Worm (Caenorhabditis elegans) whole organism, L1 larva: ENCODE measurements around the gene acl-3.

ENCODE experiments used
- C04F5.9 ChIP-seq: sonication (generic microtip); optimal IDR thresholded peaks from 2 replicates; lab custom pipeline; 2016; ENCODE audit warnings: missing genetic modification characterization, missing compliant biosample characterization
- F16B12.6 ChIP-seq: fragments of 150-350 bp; optimal IDR thresholded peaks from 2 replicates; lab custom pipeline; 2014; ENCODE audit warnings: missing biosample characterization, missing genetic modification characterization
- alr-1 ChIP-seq: fragments of 200-800 bp; sonication (Bioruptor generic); optimal IDR thresholded peaks from 2 replicates; lab custom pipeline; 2018; ENCODE audit warnings: borderline replicate concordance, mild to moderate bottlenecking, missing genetic modification characterization, missing compliant biosample characterization
- aly-2 ChIP-seq: fragments of 150-350 bp; optimal IDR thresholded peaks from 2 replicates; lab custom pipeline; 2014; ENCODE audit warnings: missing biosample characterization, missing genetic modification characterization
- blmp-1 ChIP-seq: fragments of 150-350 bp; optimal IDR thresholded peaks from 2 replicates; lab custom pipeline; 2014; ENCODE audit warnings: missing biosample characterization, missing genetic modification characterization
- ceh-82 ChIP-seq, 3 experiments: fragments of 150-350 bp in 1 of 3; sonication (generic microtip) in 2 of 3; optimal IDR thresholded peaks; 2 replicates each; lab custom pipeline; 2014 to 2017; ENCODE audit warnings: missing biosample characterization in 3 of 3, missing genetic modification characterization in 3 of 3
- ceh-88 ChIP-seq: fragments of 200-800 bp; sonication (Bioruptor generic); IDR thresholded peaks from 2 replicates; pipeline ENCODE4 v1.3.6; 2022; ENCODE audit warnings: missing genetic modification characterization, missing compliant biosample characterization
- ces-1 ChIP-seq: fragments of 150-350 bp; optimal IDR thresholded peaks from 2 replicates; lab custom pipeline; 2014; ENCODE audit warnings: missing biosample characterization, missing genetic modification reagents, missing genetic modification characterization
- dpl-1 ChIP-seq, 3 experiments: fragments of 150-350 bp in 2 of 3; sonication (generic microtip) in 1 of 3; optimal IDR thresholded peaks; 2 replicates each; lab custom pipeline; 2014 to 2017; ENCODE audit warnings: missing biosample characterization in 3 of 3, missing genetic modification characterization in 3 of 3, missing genetic modification reagents in 3 of 3
- dsc-1 ChIP-seq: sonication (generic microtip); optimal IDR thresholded peaks from 2 replicates; lab custom pipeline; 2016; ENCODE audit warnings: mild to moderate bottlenecking, missing genetic modification characterization, missing compliant biosample characterization
- efl-1 ChIP-seq, 4 experiments: fragments of 150-350 bp; optimal IDR thresholded peaks in 3 of 4; peaks in 1 of 4; 1 replicate in 1 of 4; 2 replicates in 3 of 4; lab custom pipeline; 2014; ENCODE audit warnings: missing biosample characterization in 2 of 4, missing genetic modification characterization in 2 of 4, missing genetic modification reagents in 2 of 4
- egl-13 ChIP-seq: sonication (generic microtip); optimal IDR thresholded peaks from 2 replicates; lab custom pipeline; 2016; ENCODE audit warnings: missing genotype, missing genetic modification reagents, missing genetic modification characterization, missing compliant biosample characterization
- elt-2 ChIP-seq: sonication (generic microtip); optimal IDR thresholded peaks from 2 replicates; lab custom pipeline; 2016; ENCODE audit warnings: missing genetic modification characterization, mild to moderate bottlenecking, inconsistent platforms, missing compliant biosample characterization, missing genetic modification reagents
- elt-3 ChIP-seq, 6 experiments: fragments of 150-350 bp in 1 of 6; sonication (generic microtip); optimal IDR thresholded peaks; 2 replicates each; lab custom pipeline; 2017 to 2018; ENCODE audit warnings: missing biosample characterization in 6 of 6, missing genetic modification characterization in 6 of 6, inconsistent platforms in 1 of 6
- ets-5 ChIP-seq: fragments of 200-800 bp; sonication (Bioruptor generic); IDR thresholded peaks from 2 replicates; pipeline ENCODE4 v1.3.6; 2022; ENCODE audit warnings: missing genetic modification characterization, missing compliant biosample characterization
- grh-1 ChIP-seq: fragments of 200-800 bp; sonication (Bioruptor generic); IDR thresholded peaks from 2 replicates; pipeline ENCODE4 v1.3.6; 2022; ENCODE audit warnings: missing genetic modification reagents, missing genetic modification characterization, missing compliant biosample characterization
- hlh-17 ChIP-seq: fragments of 200-800 bp; sonication (Bioruptor generic); optimal IDR thresholded peaks from 2 replicates; lab custom pipeline; 2018; ENCODE audit warnings: missing genetic modification characterization, mild to moderate bottlenecking, missing compliant biosample characterization, moderate library complexity, borderline replicate concordance
- isw-1 ChIP-seq: fragments of 200-800 bp; sonication (Bioruptor generic); IDR thresholded peaks from 2 replicates; pipeline ENCODE4 v1.3.6; 2022; ENCODE audit warnings: missing genetic modification characterization, missing compliant biosample characterization
- jun-1 ChIP-seq: fragments of 150-350 bp; optimal IDR thresholded peaks from 2 replicates; lab custom pipeline; 2014; ENCODE audit warnings: missing biosample characterization, missing genetic modification reagents, missing genetic modification characterization
- lin-13 ChIP-seq: fragments of 150-350 bp; optimal IDR thresholded peaks from 2 replicates; lab custom pipeline; 2014; ENCODE audit warnings: missing biosample characterization, missing genetic modification reagents, missing genetic modification characterization
- lin-15B ChIP-seq: fragments of 150-350 bp; sonication (generic microtip); optimal IDR thresholded peaks from 3 replicates; lab custom pipeline; 2014; ENCODE audit warnings: missing biosample characterization, missing genetic modification characterization
- lin-35 ChIP-seq, 2 experiments: fragments of 150-350 bp; optimal IDR thresholded peaks; 2 replicates each; lab custom pipeline; 2014; ENCODE audit warnings: missing biosample characterization in 2 of 2, missing genetic modification characterization in 2 of 2, missing genetic modification reagents in 2 of 2
- lin-39 ChIP-seq: fragments of 150-350 bp; optimal IDR thresholded peaks from 2 replicates; lab custom pipeline; 2014; ENCODE audit warnings: missing biosample characterization, missing genetic modification reagents, missing genetic modification characterization
- lir-3 ChIP-seq: sonication (generic microtip); optimal IDR thresholded peaks from 2 replicates; lab custom pipeline; 2016; ENCODE audit warnings: mild to moderate bottlenecking, missing genetic modification characterization, moderate library complexity, missing compliant biosample characterization; ENCODE audit not compliant: poor library complexity
- lsy-2 ChIP-seq, 2 experiments: fragments of 150-350 bp; optimal IDR thresholded peaks; 2 replicates each; lab custom pipeline; 2014; ENCODE audit warnings: missing biosample characterization in 2 of 2, missing genetic modification characterization in 2 of 2
- mdl-1 ChIP-seq, 2 experiments: fragments of 150-350 bp; optimal IDR thresholded peaks; 2 replicates each; lab custom pipeline; 2014 to 2017; ENCODE audit warnings: missing biosample characterization in 2 of 2, missing genetic modification characterization in 2 of 2, inconsistent platforms in 1 of 2
- mep-1 ChIP-seq: fragments of 150-350 bp; optimal IDR thresholded peaks from 2 replicates; lab custom pipeline; 2014; ENCODE audit warnings: missing biosample characterization, missing genetic modification characterization
- nhr-11 ChIP-seq: fragments of 150-350 bp; optimal IDR thresholded peaks from 2 replicates; lab custom pipeline; 2014; ENCODE audit warnings: missing biosample characterization, missing genetic modification characterization
- nhr-28 ChIP-seq: fragments of 150-350 bp; optimal IDR thresholded peaks from 2 replicates; lab custom pipeline; 2014; ENCODE audit warnings: missing biosample characterization, missing genetic modification characterization
- nhr-47 ChIP-seq: sonication (generic microtip); optimal IDR thresholded peaks from 2 replicates; lab custom pipeline; 2016; ENCODE audit warnings: mild to moderate bottlenecking, missing genetic modification characterization, moderate library complexity, missing compliant biosample characterization
- nhr-76 ChIP-seq: sonication (generic microtip); optimal IDR thresholded peaks from 2 replicates; lab custom pipeline; 2017; ENCODE audit warnings: missing biosample characterization, missing genetic modification characterization
- nhr-77 ChIP-seq: fragments of 150-350 bp; optimal IDR thresholded peaks from 2 replicates; lab custom pipeline; 2014; ENCODE audit warnings: missing biosample characterization, missing genetic modification characterization
- nhr-85 ChIP-seq: sonication (generic microtip); peaks from one replicate; lab custom pipeline; 2016; ENCODE audit warnings: missing genetic modification characterization, inconsistent platforms, missing compliant biosample characterization
- nhr-90 ChIP-seq: sonication (generic microtip); optimal IDR thresholded peaks from 2 replicates; lab custom pipeline; 2016; ENCODE audit warnings: mild to moderate bottlenecking, missing genetic modification characterization, missing compliant biosample characterization; ENCODE audit not compliant: poor library complexity
- pax-3 ChIP-seq: fragments of 200-800 bp; sonication (Bioruptor generic); optimal IDR thresholded peaks from 2 replicates; lab custom pipeline; 2018; ENCODE audit warnings: mild to moderate bottlenecking, missing genetic modification characterization, moderate library complexity, missing compliant biosample characterization
- pqm-1 ChIP-seq: sonication (generic microtip); optimal IDR thresholded peaks from 3 replicates; lab custom pipeline; 2017; ENCODE audit warnings: missing biosample characterization, missing genetic modification characterization
- rnt-1 ChIP-seq: sonication (generic microtip); optimal IDR thresholded peaks from 2 replicates; lab custom pipeline; 2016; ENCODE audit warnings: mild to moderate bottlenecking, missing genetic modification characterization, moderate library complexity, missing compliant biosample characterization
- skn-1 ChIP-seq: fragments of 150-350 bp; optimal IDR thresholded peaks from 2 replicates; lab custom pipeline; 2014; ENCODE audit warnings: missing biosample characterization, missing genetic modification characterization
- snu-23 ChIP-seq: sonication (generic microtip); optimal IDR thresholded peaks from 2 replicates; lab custom pipeline; 2016; ENCODE audit warnings: missing genetic modification characterization, missing compliant biosample characterization
- sox-4 ChIP-seq: sonication (generic microtip); optimal IDR thresholded peaks from 2 replicates; lab custom pipeline; 2016; ENCODE audit warnings: missing genetic modification characterization, missing compliant biosample characterization
- swsn-7 ChIP-seq: sonication (generic microtip); optimal IDR thresholded peaks from 2 replicates; lab custom pipeline; 2016; ENCODE audit warnings: missing genetic modification characterization, missing compliant biosample characterization
- tbx-2 ChIP-seq: sonication (generic microtip); optimal IDR thresholded peaks from 2 replicates; lab custom pipeline; 2016; ENCODE audit warnings: missing genetic modification characterization, missing compliant biosample characterization
- unc-130 ChIP-seq: fragments of 150-350 bp; optimal IDR thresholded peaks from 2 replicates; lab custom pipeline; 2017; ENCODE audit warnings: missing biosample characterization, missing genetic modification characterization, inconsistent platforms
- unc-86 ChIP-seq: sonication (generic microtip); optimal IDR thresholded peaks from 2 replicates; lab custom pipeline; 2016; ENCODE audit warnings: missing genetic modification characterization, missing compliant biosample characterization
- unc-98 ChIP-seq: fragments of 200-800 bp; sonication (Bioruptor generic); IDR thresholded peaks from 2 replicates; pipeline ENCODE4 v1.3.6; 2022; ENCODE audit warnings: missing genetic modification characterization, missing compliant biosample characterization
- vab-15 ChIP-seq: sonication (generic microtip); optimal IDR thresholded peaks from 2 replicates; lab custom pipeline; 2017; ENCODE audit warnings: missing genotype, mild to moderate bottlenecking, missing genetic modification characterization, missing compliant biosample characterization
- xbp-1 ChIP-seq: sonication (generic microtip); optimal IDR thresholded peaks from 2 replicates; lab custom pipeline; 2016; ENCODE audit warnings: missing genetic modification characterization, missing compliant biosample characterization
- zip-4 ChIP-seq: fragments of 200-800 bp; sonication (Bioruptor generic); optimal IDR thresholded peaks from 2 replicates; lab custom pipeline; 2018; ENCODE audit warnings: mild to moderate bottlenecking, missing genetic modification characterization, moderate library complexity, missing compliant biosample characterization
- ztf-11 ChIP-seq, 2 experiments: sonication (generic microtip); optimal IDR thresholded peaks; 2 replicates each; lab custom pipeline; 2016 to 2017; ENCODE audit warnings: missing genetic modification characterization in 2 of 2, missing biosample characterization in 1 of 2, missing compliant biosample characterization in 1 of 2

Gene acl-3

ce11 chrIV:11635437-11636408 lies 16.1 kb downstream of the acl-3 start, which contains the start of gene mars-1:
mars-1 (minus strand) TSS chrIV:11635487.
- TF ChIP-seq isw-1 (peak; percentile 80), nhr-85 (tag; lab: Kevin White, UChicago) (peak; percentile 81), ztf-11 (tag; optimal IDR thresholded peaks at IDR 0.05; lab: Kevin White, UChicago) (peak in 1 of 2 experiments; percentile 60), pax-3 (tag; lab: Kevin White, UChicago) (peak; percentile 81), elt-2 (tag; lab: Kevin White, UChicago) (peak; percentile 16), ceh-88 (GFP tag; lab: Robert Waterston, UW) (peak; percentile 60; the same call in 1 of the 2 replicates), grh-1 (GFP tag; lab: Robert Waterston, UW) (no peak; the same call in 1 of the 2 replicates), aly-2 (peak; percentile 55), nhr-77 (tag; lab: Kevin White, UChicago) (peak; percentile 74), alr-1 (tag; lab: Kevin White, UChicago) (no peak), elt-3 (tag; optimal IDR thresholded peaks at IDR 0.05; lab: Kevin White, UChicago) (peak in 1 of 6 experiments; percentile 14), snu-23 (GFP tag; lab: Kevin White, UChicago) (peak; percentile 85), nhr-28 (tag; lab: Kevin White, UChicago) (no peak), vab-15 (tag; lab: Kevin White, UChicago) (peak; percentile 80), unc-98 (GFP tag; lab: Robert Waterston, UW) (peak; percentile 7; the same call in 1 of the 2 replicates), unc-130 (peak; percentile 37), jun-1 (tag; lab: Kevin White, UChicago) (peak; percentile 60), swsn-7 (tag; lab: Kevin White, UChicago) (peak; percentile 63), ets-5 (no peak), lin-13 (GFP tag; lab: Kevin White, UChicago) (peak; percentile 30), dpl-1 (GFP tag; optimal IDR thresholded peaks at IDR 0.05; lab: Kevin White, UChicago) (peak; percentile 53 to 63 (median 61)), dsc-1 (tag; lab: Kevin White, UChicago) (peak; percentile 52), skn-1 (tag; lab: Kevin White, UChicago) (peak; percentile 34), xbp-1 (peak; percentile 77), ces-1 (GFP tag; lab: Kevin White, UChicago) (no peak), nhr-11 (tag; lab: Kevin White, UChicago) (no peak), egl-13 (peak; percentile 56), ceh-82 (tag; optimal IDR thresholded peaks at IDR 0.05; lab: Kevin White, UChicago) (peak; percentile 12 to 53 (median 49)), lsy-2 (tag; optimal IDR thresholded peaks at IDR 0.05; lab: Kevin White, UChicago) (peak; percentile 65 to 88), nhr-76 (tag; lab: Kevin White, UChicago) (no peak), unc-86 (tag; lab: Kevin White, UChicago) (peak; percentile 56), rnt-1 (tag; lab: Kevin White, UChicago) (peak; percentile 72), pqm-1 (tag; lab: Kevin White, UChicago) (no peak), sox-4 (tag; lab: Kevin White, UChicago) (peak; percentile 40), mep-1 (peak; percentile 84), lir-3 (tag; lab: Kevin White, UChicago) (peak; percentile 76), hlh-17 (GFP tag; lab: Kevin White, UChicago) (no peak), tbx-2 (peak; percentile 73), lin-39 (tag; lab: Kevin White, UChicago) (no peak), lin-15B (tag; lab: Kevin White, UChicago) (peak; percentile 52), efl-1 (optimal IDR thresholded peaks at IDR 0.05; lab: Kevin White, UChicago) (peak; percentile 70 to 72), efl-1 (GFP tag; optimal IDR thresholded peaks at IDR 0.05 in 1 of 2; lab: Kevin White, UChicago) (peak; percentile 58 to 89), zip-4 (GFP tag; lab: Kevin White, UChicago) (no peak), nhr-90 (tag; lab: Kevin White, UChicago) (peak; percentile 80), F16B12.6 (tag; lab: Kevin White, UChicago) (peak; percentile 19), lin-35 (GFP tag; optimal IDR thresholded peaks at IDR 0.05; lab: Kevin White, UChicago) (peak; percentile 66 to 84), nhr-47 (peak; percentile 82), blmp-1 (tag; lab: Kevin White, UChicago) (peak; percentile 12), mdl-1 (tag; optimal IDR thresholded peaks at IDR 0.05; lab: Kevin White, UChicago) (no peak), C04F5.9 (peak; percentile 62)
